Fruit fly (Drosophila melanogaster): ENCODE data around the gene CG14777.

dm6 chrX:1482840-1483518 lies 17.0 kb downstream of the CG14777 start, which contains the start of the genes sta and inc:
- TF ChIP-seq CG14655 (GFP tag; optimal IDR thresholded peaks at IDR 0.05) (no peak), CG32121 (GFP tag; IDR thresholded peaks at IDR 0.05) (no peak), CG8301 (tag; optimal IDR thresholded peaks at IDR 0.05) (peak; percentile 16), CG12605 (GFP tag; IDR thresholded peaks at IDR 0.05) (peak; percentile 46), Pif1B (GFP tag; optimal IDR thresholded peaks at IDR 0.05) (no peak), CG17806 (tag; optimal IDR thresholded peaks at IDR 0.05) (no peak)

Data from whole organism, pupa.